Fruit fly (Drosophila melanogaster) whole organism, wandering third instar larva: Measurements from ENCODE around the gene dsf.

ENCODE experiments used
- Abd-B ChIP-seq: fragments of >200 bp; optimal IDR thresholded peaks from 2 replicates; lab custom pipeline; 2017; ENCODE audit warnings: missing biosample characterization, missing genetic modification characterization
- CG32264 ChIP-seq: fragments of 200-800 bp; sonication (Bioruptor generic); optimal IDR thresholded peaks from 2 replicates; lab custom pipeline; 2016; ENCODE audit warnings: missing biosample characterization, missing genetic modification characterization
- CG9705 ChIP-seq: fragments of 200-800 bp; sonication (Bioruptor generic); optimal IDR thresholded peaks from 2 replicates; lab custom pipeline; 2018; ENCODE audit warnings: missing biosample characterization, mild to moderate bottlenecking, missing genetic modification characterization
- CrebA ChIP-seq: fragments of 200-800 bp; sonication (Bioruptor generic); optimal IDR thresholded peaks from 2 replicates; lab custom pipeline; 2016; ENCODE audit warnings: missing biosample characterization, mild to moderate bottlenecking, missing genetic modification characterization, borderline replicate concordance
- Dfd ChIP-seq: fragments of >200 bp; optimal IDR thresholded peaks from 2 replicates; lab custom pipeline; 2017; ENCODE audit warnings: missing biosample characterization, missing genetic modification characterization
- Dif ChIP-seq: fragments of 200-275, 200-300 bp; sonication (Bioruptor generic); optimal IDR thresholded peaks from 2 replicates; lab custom pipeline; 2018; ENCODE audit warnings: missing biosample characterization, missing genetic modification characterization; ENCODE audit not compliant: partially characterized antibody
- GATAd ChIP-seq: sonication (Bioruptor generic); optimal IDR thresholded peaks from 2 replicates; lab custom pipeline; 2016; ENCODE audit warnings: missing biosample characterization, missing genetic modification characterization
- HLH106 ChIP-seq: fragments of 200-800 bp; optimal IDR thresholded peaks from 3 replicates; lab custom pipeline; 2019; ENCODE audit warnings: missing biosample characterization, mild to moderate bottlenecking, missing genetic modification characterization, moderate library complexity
- Hnf4 ChIP-seq: fragments of 200-800 bp; sonication (Bioruptor generic); optimal IDR thresholded peaks from 2 replicates; lab custom pipeline; 2016; ENCODE audit warnings: missing biosample characterization, mild to moderate bottlenecking, missing genetic modification characterization
- Hr83 ChIP-seq: fragments of 200-300 bp; sonication (Bioruptor generic); optimal IDR thresholded peaks from 2 replicates; lab custom pipeline; 2016; ENCODE audit warnings: missing biosample characterization, mild to moderate bottlenecking, missing genetic modification characterization, moderate library complexity; ENCODE audit not compliant: poor library complexity, severe bottlenecking
- Jra ChIP-seq: sonication (Bioruptor generic); optimal IDR thresholded peaks from 2 replicates; lab custom pipeline; 2016; ENCODE audit warnings: missing biosample characterization, missing genetic modification characterization
- Mio ChIP-seq: sonication (Bioruptor generic); optimal IDR thresholded peaks from 2 replicates; lab custom pipeline; 2016; ENCODE audit warnings: missing biosample characterization, missing genetic modification characterization
- Myc ChIP-seq: fragments of >200 bp; optimal IDR thresholded peaks from 2 replicates; lab custom pipeline; 2017
- N ChIP-seq: fragments of >200 bp; optimal IDR thresholded peaks from 2 replicates; lab custom pipeline; 2018; ENCODE audit warnings: missing biosample characterization, missing external identifiers, missing genetic modification characterization
- Sp1 ChIP-seq: fragments of 200-800 bp; sonication (Bioruptor generic); optimal IDR thresholded peaks from 3 replicates; lab custom pipeline; 2019; ENCODE audit warnings: missing biosample characterization, mild to moderate bottlenecking, missing genetic modification characterization, moderate library complexity
- br ChIP-seq: fragments of 200-800 bp; sonication (Bioruptor generic); optimal IDR thresholded peaks from 2 replicates; lab custom pipeline; 2016; ENCODE audit warnings: missing biosample characterization, missing genetic modification characterization
- brk ChIP-seq: fragments of 200-800 bp; sonication (Bioruptor generic); optimal IDR thresholded peaks from 2 replicates; lab custom pipeline; 2016; ENCODE audit warnings: missing biosample characterization, mild to moderate bottlenecking, missing genetic modification characterization
- dl ChIP-seq, 2 experiments: fragments of 175-275, 200-275 bp in 1 of 2; fragments of 200-275 bp in 1 of 2; sonication (Bioruptor generic); optimal IDR thresholded peaks; lab custom pipeline; 2018; ENCODE audit warnings: mild to moderate bottlenecking in 2 of 2, missing biosample characterization in 2 of 2, missing genetic modification characterization in 2 of 2, moderate library complexity in 2 of 2; ENCODE audit not compliant: partially characterized antibody in 2 of 2, insufficient read depth in 1 of 2
- dmrt93B ChIP-seq: fragments of 200-800 bp; sonication (Bioruptor generic); optimal IDR thresholded peaks from 2 replicates; lab custom pipeline; 2018; ENCODE audit warnings: missing biosample characterization, mild to moderate bottlenecking, missing genetic modification characterization
- dsf ChIP-seq: sonication (Bioruptor generic); optimal IDR thresholded peaks from 2 replicates; lab custom pipeline; 2016; ENCODE audit warnings: missing biosample characterization, missing genetic modification characterization, borderline replicate concordance
- ey ChIP-seq: fragments of 200-800 bp; sonication (Bioruptor generic); optimal IDR thresholded peaks from 2 replicates; lab custom pipeline; 2016; ENCODE audit warnings: missing biosample characterization, missing genetic modification characterization
- fru ChIP-seq: fragments of 200-800 bp; sonication (Bioruptor generic); optimal IDR thresholded peaks from 3 replicates; lab custom pipeline; 2016; ENCODE audit warnings: missing biosample characterization, mild to moderate bottlenecking, missing genetic modification characterization
- h ChIP-seq: fragments of 200-800 bp; sonication (Bioruptor generic); optimal IDR thresholded peaks from 3 replicates; lab custom pipeline; 2016; ENCODE audit warnings: missing biosample characterization, mild to moderate bottlenecking, missing genetic modification characterization
- jim ChIP-seq: fragments of 175-275, 200-325 bp; sonication (Bioruptor generic); optimal IDR thresholded peaks from 2 replicates; lab custom pipeline; 2016; ENCODE audit warnings: missing biosample characterization, mild to moderate bottlenecking, missing genetic modification characterization
- lola ChIP-seq: fragments of >200 bp; optimal IDR thresholded peaks from 2 replicates; lab custom pipeline; 2017; ENCODE audit warnings: missing biosample characterization, missing genetic modification characterization
- rgr ChIP-seq: fragments of 200-800 bp; sonication (Bioruptor generic); optimal IDR thresholded peaks from 3 replicates; lab custom pipeline; 2016; ENCODE audit warnings: missing biosample characterization, mild to moderate bottlenecking, missing genetic modification characterization
- sage ChIP-seq: fragments of 200-800 bp; sonication (Bioruptor generic); optimal IDR thresholded peaks from 2 replicates; lab custom pipeline; 2016; ENCODE audit warnings: missing biosample characterization, mild to moderate bottlenecking, missing genetic modification characterization
- sv ChIP-seq: fragments of 200-800 bp; sonication (Bioruptor generic); optimal IDR thresholded peaks from 3 replicates; lab custom pipeline; 2016; ENCODE audit warnings: missing biosample characterization, missing genetic modification characterization
- tai ChIP-seq: sonication (Bioruptor generic); optimal IDR thresholded peaks from 2 replicates; lab custom pipeline; 2016; ENCODE audit warnings: missing biosample characterization, missing genetic modification characterization
- woc ChIP-seq: sonication (Bioruptor generic); optimal IDR thresholded peaks from 2 replicates; lab custom pipeline; 2016; ENCODE audit warnings: missing biosample characterization, mild to moderate bottlenecking, missing genetic modification characterization

dsf gene

DNA sequence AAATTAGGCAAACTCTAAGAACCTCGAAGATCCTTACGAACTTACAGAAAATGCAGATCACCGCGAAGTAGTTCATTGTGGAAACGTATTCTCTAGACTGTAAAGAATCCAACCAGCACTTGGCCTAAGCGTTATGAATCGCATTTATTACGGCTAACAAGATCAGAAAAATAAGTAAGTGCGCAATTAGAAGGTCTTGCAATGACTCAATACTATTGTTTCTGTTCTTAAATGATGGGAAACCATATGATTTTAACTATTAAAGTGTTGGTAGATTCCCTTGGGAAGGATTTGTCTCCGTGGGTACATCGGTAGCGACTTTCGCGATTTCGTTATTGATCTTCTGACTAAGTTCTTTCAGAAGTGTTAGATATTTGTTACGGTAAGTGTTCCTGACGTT, 33.0 kb upstream of the dsf start, which contains the start of gene Acp26Ab:
Acp26Ab (minus strand) TSS at position 101 of the 400 bp plus-strand sequence.
- TF ChIP-seq rgr (GFP tag; lab: Kevin White, UChicago) = no peak
- no peak for TF ChIP-seq Myc (lab: Kevin White, UChicago)
- no peak for TF ChIP-seq Abd-B
- TF ChIP-seq sv (GFP tag; lab: Kevin White, UChicago) = no peak
- TF ChIP-seq Hnf4 (GFP tag; lab: Kevin White, UChicago) = no peak
- TF ChIP-seq br (GFP tag; lab: Kevin White, UChicago) = no peak
- TF ChIP-seq N (GFP tag; lab: Kevin White, UChicago) = no peak

DNA sequence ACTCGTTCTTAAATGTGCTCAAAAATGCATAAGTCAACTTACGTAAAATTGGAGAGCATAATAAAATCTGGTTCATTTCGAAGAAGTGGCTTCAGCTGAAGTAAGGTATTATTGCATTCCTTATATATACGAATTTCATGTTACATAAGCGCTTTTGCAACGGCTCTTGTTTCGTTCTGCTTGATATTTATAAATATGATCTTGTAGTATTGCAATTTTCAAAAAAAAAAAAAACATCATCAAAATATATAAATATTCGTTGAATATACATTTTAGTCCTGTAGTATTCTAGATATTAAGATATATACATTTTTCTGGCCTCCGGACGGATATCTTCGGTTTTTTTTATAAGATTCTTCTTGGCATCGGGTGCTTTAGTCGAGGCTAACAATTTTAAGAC, 31.9 kb upstream of the dsf start, which contains the start of gene Acp26Aa:
Acp26Aa (minus strand) TSS at position 101 of the 400 bp plus-strand sequence.
- TF ChIP-seq brk (GFP tag; lab: Kevin White, UChicago) = no peak
- no peak for TF ChIP-seq br (GFP tag; lab: Kevin White, UChicago)
- no peak for TF ChIP-seq CrebA (GFP tag; lab: Kevin White, UChicago)
- no peak for TF ChIP-seq dsf (GFP tag; lab: Kevin White, UChicago)
- no peak for TF ChIP-seq dl (GFP tag; optimal IDR thresholded peaks at IDR 0.05; lab: Kevin White, UChicago; ENCODE audit: insufficient read depth in 1 of 2, partially characterized antibody in 2 of 2)
- TF ChIP-seq CG9705 (GFP tag; lab: Kevin White, UChicago) = no peak
- TF ChIP-seq rgr (GFP tag; lab: Kevin White, UChicago) = no peak
- TF ChIP-seq Sp1 (GFP tag; lab: Kevin White, UChicago) = no peak
- no peak for TF ChIP-seq Myc (lab: Kevin White, UChicago)
- no peak for TF ChIP-seq lola (GFP tag; lab: Kevin White, UChicago)

DNA sequence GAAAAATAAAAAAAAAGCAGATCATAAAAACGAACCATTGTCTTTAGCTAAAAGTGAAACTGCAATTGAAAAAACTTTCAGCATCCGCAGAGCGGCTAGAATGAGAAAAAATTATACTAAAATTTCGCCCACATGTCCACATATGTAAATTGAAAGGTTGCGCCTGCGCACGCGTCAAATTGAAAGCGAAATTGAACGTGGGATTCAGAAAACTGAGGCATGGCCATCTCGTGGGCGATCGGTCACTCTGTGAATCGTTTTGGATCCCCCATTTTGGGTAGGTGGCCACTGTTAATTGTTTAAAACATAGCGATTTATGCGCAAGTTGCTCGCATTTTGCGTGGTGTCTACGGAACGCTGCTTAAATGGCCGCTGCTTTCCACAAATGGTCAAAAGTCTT, 31.2 kb upstream of the dsf start:
- TF ChIP-seq dsf (GFP tag; lab: Kevin White, UChicago) = no peak
- TF ChIP-seq Dif (GFP tag; lab: Kevin White, UChicago) = no peak
- no peak for TF ChIP-seq Hr83 (GFP tag; lab: Kevin White, UChicago)
- TF ChIP-seq Mio (GFP tag; lab: Kevin White, UChicago) = no peak
- TF ChIP-seq CG9705 (GFP tag; lab: Kevin White, UChicago) = no peak
- no peak for TF ChIP-seq GATAd
- no peak for TF ChIP-seq jim (GFP tag; lab: Kevin White, UChicago)
- no peak for TF ChIP-seq Myc (lab: Kevin White, UChicago)
- no peak for TF ChIP-seq woc
- TF ChIP-seq Jra (GFP tag; lab: Kevin White, UChicago) = no peak
- TF ChIP-seq h (GFP tag; lab: Kevin White, UChicago) = no peak
- no peak for TF ChIP-seq N (GFP tag; lab: Kevin White, UChicago)
- TF ChIP-seq HLH106 = no peak
- TF ChIP-seq CG32264 (GFP tag; lab: Kevin White, UChicago) = no peak
- no peak for TF ChIP-seq fru (GFP tag; lab: Kevin White, UChicago)
- no peak for TF ChIP-seq Hnf4 (GFP tag; lab: Kevin White, UChicago)
- TF ChIP-seq, all 38 proteins: peak for 0

DNA sequence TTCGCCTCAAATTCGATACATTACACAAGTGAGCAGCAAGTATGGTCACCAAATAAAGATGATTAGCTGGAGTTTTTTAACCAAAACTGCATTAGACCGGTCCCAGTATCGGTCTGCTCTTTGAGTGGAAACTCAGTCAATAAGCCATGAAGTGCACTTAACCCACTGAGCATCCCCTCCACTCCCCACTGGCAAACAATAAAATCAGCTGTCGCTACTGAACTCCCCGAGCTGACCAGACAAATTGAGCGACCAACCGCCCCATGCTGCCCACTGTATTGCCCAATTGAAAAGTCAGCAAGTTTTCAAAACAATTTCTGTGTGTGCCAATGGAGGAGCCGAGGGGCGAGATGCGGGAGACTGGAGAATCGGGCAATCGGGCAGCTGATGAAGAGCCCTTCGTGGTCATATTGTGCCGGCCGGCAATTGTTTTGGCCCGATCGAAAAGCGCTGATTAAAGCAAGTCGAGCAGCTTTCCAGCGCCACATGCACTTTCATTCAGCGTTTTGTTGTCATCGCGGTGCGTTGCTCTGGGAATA, 26.5 kb upstream of the dsf start:
- TF ChIP-seq GATAd (no peak), dmrt93B (GFP tag; lab: Kevin White, UChicago) (no peak), Hnf4 (GFP tag; lab: Kevin White, UChicago) (no peak), Dif (GFP tag; lab: Kevin White, UChicago) (no peak), dsf (GFP tag; lab: Kevin White, UChicago) (no peak), Abd-B (no peak), dl (GFP tag; optimal IDR thresholded peaks at IDR 0.05; lab: Kevin White, UChicago; ENCODE audit: insufficient read depth in 1 of 2, partially characterized antibody in 2 of 2) (no peak), CrebA (GFP tag; lab: Kevin White, UChicago) (no peak), Myc (lab: Kevin White, UChicago) (no peak), br (GFP tag; lab: Kevin White, UChicago) (no peak), Mio (GFP tag; lab: Kevin White, UChicago) (no peak), HLH106 (no peak), jim (GFP tag; lab: Kevin White, UChicago) (no peak), Dfd (GFP tag; lab: Kevin White, UChicago) (no peak), ey (GFP tag; lab: Kevin White, UChicago) (no peak)

DNA sequence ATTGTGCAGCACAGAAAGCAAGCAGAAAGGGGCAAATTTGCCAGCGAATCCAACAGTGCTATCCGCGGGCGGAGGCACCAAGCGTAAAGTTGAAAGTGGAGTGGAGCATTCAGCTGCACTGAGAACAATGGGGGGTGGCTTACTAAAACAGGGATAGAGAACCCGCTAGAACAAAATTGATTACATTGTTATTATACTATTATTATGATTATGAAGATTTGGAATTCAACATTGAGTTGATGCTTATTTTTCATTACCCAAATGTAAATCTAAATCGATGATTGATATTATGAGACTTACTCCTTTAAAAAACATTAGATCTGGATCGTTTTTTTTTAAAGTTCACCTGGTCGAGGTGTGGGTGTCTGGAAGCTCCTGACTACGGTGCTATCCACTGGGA, 24.2 kb upstream of the dsf start:
- TF ChIP-seq HLH106 = no peak
- TF ChIP-seq tai (GFP tag; lab: Kevin White, UChicago) = no peak
- TF ChIP-seq Dfd (GFP tag; lab: Kevin White, UChicago) = no peak
- no peak for TF ChIP-seq ey (GFP tag; lab: Kevin White, UChicago)
- no peak for TF ChIP-seq GATAd
- TF ChIP-seq sage (GFP tag; lab: Kevin White, UChicago) = no peak
